Fruit fly (Drosophila melanogaster) whole organism, pupa: ENCODE data around the gene fng.
A peak's percentile ranks its signal among the peaks of the same experiment; 100 is the strongest.

Source experiments
- CG10348 ChIP-seq: fragments of 200-800 bp; sonication (Bioruptor generic); IDR thresholded peaks from 2 replicates; pipeline ENCODE4 v1.3.6; 2022; ENCODE audit warnings: missing biosample characterization, missing genetic modification characterization
- CG12605 ChIP-seq: fragments of 200-800 bp; sonication (Bioruptor generic); IDR thresholded peaks from 2 replicates; pipeline ENCODE4 v1.3.6; 2022; ENCODE audit warnings: missing biosample characterization, missing genetic modification characterization
- CG13204 ChIP-seq: fragments of 200-800 bp; sonication (Bioruptor generic); optimal IDR thresholded peaks from 2 replicates; lab custom pipeline; 2018; ENCODE audit warnings: missing biosample characterization, mild to moderate bottlenecking, missing genetic modification characterization, moderate library complexity
- CG14655 ChIP-seq: fragments of 200-800 bp; sonication (Bioruptor generic); optimal IDR thresholded peaks from 3 replicates; lab custom pipeline; 2017; ENCODE audit warnings: mild to moderate bottlenecking, missing biosample characterization, missing genetic modification reagents, missing genetic modification characterization
- CG15710 ChIP-seq: fragments of 200-800 bp; sonication (Bioruptor generic); optimal IDR thresholded peaks from 2 replicates; lab custom pipeline; 2018; ENCODE audit warnings: missing biosample characterization, mild to moderate bottlenecking, missing genetic modification characterization, moderate library complexity
- CG17806 ChIP-seq: fragments of 200-800 bp; sonication (Bioruptor generic); optimal IDR thresholded peaks from 2 replicates; lab custom pipeline; 2018; ENCODE audit warnings: missing biosample characterization, mild to moderate bottlenecking, missing genetic modification characterization, moderate library complexity
- CG32121 ChIP-seq: fragments of 200-800 bp; sonication (Bioruptor generic); IDR thresholded peaks from 2 replicates; pipeline ENCODE4 v1.3.6; 2022; ENCODE audit warnings: missing biosample characterization, missing genetic modification characterization
- CG34367 ChIP-seq: fragments of 200-800 bp; sonication (Bioruptor generic); optimal IDR thresholded peaks from 2 replicates; lab custom pipeline; 2018; ENCODE audit warnings: missing biosample characterization, mild to moderate bottlenecking, missing genetic modification characterization
- CG4496 ChIP-seq: fragments of 200-800 bp; sonication (Bioruptor generic); IDR thresholded peaks from 3 replicates; pipeline ENCODE4 v1.3.6; 2022; ENCODE audit warnings: missing biosample characterization, missing genetic modification characterization
- CG8159 ChIP-seq: fragments of 200-800 bp; sonication (Bioruptor generic); optimal IDR thresholded peaks from 3 replicates; lab custom pipeline; 2018; ENCODE audit warnings: missing biosample characterization, mild to moderate bottlenecking, missing genetic modification characterization, moderate library complexity
- CG8301 ChIP-seq: fragments of 200-800 bp; sonication (Bioruptor generic); optimal IDR thresholded peaks from 2 replicates; lab custom pipeline; 2018; ENCODE audit warnings: missing biosample characterization, mild to moderate bottlenecking, missing genetic modification characterization
- CG9948 ChIP-seq: fragments of 200-800 bp; sonication (Bioruptor generic); optimal IDR thresholded peaks from 2 replicates; lab custom pipeline; 2018; ENCODE audit warnings: missing biosample characterization, mild to moderate bottlenecking, missing genetic modification characterization, moderate library complexity
- D1 ChIP-seq: fragments of 200-800 bp; sonication (Bioruptor generic); optimal IDR thresholded peaks from 2 replicates; lab custom pipeline; 2018; ENCODE audit warnings: missing biosample characterization, mild to moderate bottlenecking, missing genetic modification characterization, moderate library complexity
- EcR ChIP-seq: fragments of 200-800 bp; sonication (Bioruptor generic); optimal IDR thresholded peaks from 3 replicates; lab custom pipeline; 2019; ENCODE audit warnings: missing biosample characterization, missing genetic modification characterization, mild to moderate bottlenecking, moderate library complexity, missing genetic modification reagents
- Ets98B ChIP-seq: fragments of 200-800 bp; sonication (Bioruptor generic); IDR thresholded peaks from 2 replicates; pipeline ENCODE4 v1.3.6; 2022; ENCODE audit warnings: missing biosample characterization, missing genetic modification characterization
- Pif1A ChIP-seq: fragments of 200-800 bp; sonication (Bioruptor generic); optimal IDR thresholded peaks from 3 replicates; lab custom pipeline; 2016; ENCODE audit warnings: missing biosample characterization, missing genetic modification characterization
- Pif1B ChIP-seq: fragments of 200-800 bp; sonication (Bioruptor generic); optimal IDR thresholded peaks from 3 replicates; lab custom pipeline; 2016; ENCODE audit warnings: missing biosample characterization, missing genetic modification characterization
- Snoo ChIP-seq: fragments of 200-800 bp; sonication (Bioruptor generic); optimal IDR thresholded peaks from 3 replicates; lab custom pipeline; 2017; ENCODE audit warnings: missing biosample characterization, mild to moderate bottlenecking, missing genetic modification characterization, inconsistent platforms
- fd96Ca ChIP-seq: fragments of 200-800 bp; sonication (Bioruptor generic); IDR thresholded peaks from 3 replicates; pipeline ENCODE4 v1.3.6; 2022; ENCODE audit warnings: missing biosample characterization, missing genetic modification characterization
- gl ChIP-seq: fragments of 200-800 bp; sonication (Bioruptor generic); optimal IDR thresholded peaks from 2 replicates; lab custom pipeline; 2018; ENCODE audit warnings: missing biosample characterization, mild to moderate bottlenecking, missing genetic modification characterization
- rn ChIP-seq: fragments of 200-800 bp; sonication (Bioruptor generic); IDR thresholded peaks from 2 replicates; pipeline ENCODE4 v1.3.6; 2022; ENCODE audit warnings: missing biosample characterization, missing genetic modification characterization

The fng gene

DNA sequence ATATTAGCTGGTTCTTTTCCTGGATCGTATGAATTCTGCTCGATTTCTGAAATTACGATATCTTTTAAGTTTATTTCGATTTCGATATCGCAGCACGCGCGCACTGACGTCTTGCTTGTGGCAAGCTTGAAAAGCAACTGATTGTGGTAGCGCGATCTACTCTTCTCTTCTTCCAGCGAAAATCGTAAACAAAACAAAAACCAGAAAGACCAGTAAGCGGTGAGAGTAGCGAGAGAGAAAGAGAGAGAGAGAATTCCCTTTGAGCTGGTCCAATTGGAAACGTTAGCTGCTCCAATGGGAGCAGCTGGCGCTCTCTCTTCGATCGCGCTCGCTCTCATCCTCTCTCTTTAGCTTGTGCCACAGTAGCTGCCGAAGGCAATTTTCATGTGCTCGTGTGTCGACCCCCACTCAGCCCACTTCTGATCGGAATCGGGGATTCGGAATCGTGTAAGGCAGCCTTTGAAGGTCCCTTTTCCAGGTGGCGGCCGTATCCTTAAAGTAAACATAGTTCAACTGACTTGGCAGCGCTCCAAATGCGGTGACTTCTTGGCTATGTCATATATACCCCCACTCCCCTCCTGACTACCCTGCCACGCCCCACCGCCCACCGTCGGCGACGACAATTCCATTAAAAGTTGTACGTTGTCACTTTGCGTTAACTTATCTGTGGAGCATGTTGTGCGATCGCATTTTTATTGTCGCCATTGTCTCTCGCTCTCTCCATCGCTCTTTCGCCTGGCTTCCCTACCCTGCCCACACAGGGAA, at the start of gene fng:
fng (minus strand) TSS at position 142 of the 765 bp plus-strand sequence.
- TF ChIP-seq CG4496 (GFP tag; lab: Robert Waterston, UW) (no peak), CG8159 (tag; lab: Kevin White, UChicago) (no peak), CG9948 (tag; lab: Kevin White, UChicago) (no peak), CG10348 (GFP tag; lab: Robert Waterston, UW) (no peak), Pif1A (GFP tag; lab: Kevin White, UChicago) (peak; percentile 57), CG12605 (peak; percentile 66), Pif1B (peak; percentile 34), Ets98B (peak; percentile 66; the same call in 1 of the 2 replicates), CG17806 (tag; lab: Kevin White, UChicago) (no peak), fd96Ca (GFP tag; lab: Robert Waterston, UW) (0 out of 3 replicates have a peak, but pooled peaks have one; percentile 27), D1 (no peak), CG15710 (tag; lab: Kevin White, UChicago) (no peak), EcR (GFP tag; lab: Kevin White, UChicago) (no peak), gl (tag; lab: Kevin White, UChicago) (no peak), Snoo (tag; lab: Kevin White, UChicago) (no peak), CG14655 (no peak), rn (no peak), CG8301 (tag; lab: Kevin White, UChicago) (no peak), CG32121 (no peak; the same call in 1 of the 2 replicates), CG13204 (no peak), CG34367 (no peak)
- TF ChIP-seq, all 21 proteins: peak for 5

DNA sequence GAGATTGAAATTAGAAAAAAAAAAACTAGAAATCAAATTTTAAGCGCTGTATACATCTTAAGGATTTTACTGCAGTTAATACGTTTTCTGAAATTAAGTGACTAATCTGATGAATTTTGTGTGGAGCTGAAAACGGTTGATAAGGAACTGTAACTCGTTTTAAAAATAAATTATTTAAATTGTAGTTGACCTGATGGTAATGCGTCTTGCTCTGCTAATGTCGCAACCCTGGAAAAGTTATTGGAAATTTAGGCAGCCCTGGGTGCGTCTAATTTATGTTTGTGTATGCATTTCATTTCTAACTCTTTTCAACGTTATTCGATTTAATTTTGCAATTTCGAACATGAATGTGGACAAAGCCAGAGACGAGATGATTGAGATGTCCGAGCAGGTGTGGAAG, 42.1 kb upstream of the fng start, which contains the start of gene CG12984:
CG12984 (plus strand) TSS at position 301 of the 400 bp plus-strand sequence.
- TF ChIP-seq D1 = no peak
- TF ChIP-seq CG10348 (GFP tag; lab: Robert Waterston, UW) = no peak
- no peak for TF ChIP-seq CG17806 (tag; lab: Kevin White, UChicago)
- no peak for TF ChIP-seq CG13204
- TF ChIP-seq CG9948 (tag; lab: Kevin White, UChicago) = no peak
- TF ChIP-seq Ets98B = no peak
- TF ChIP-seq CG34367 = no peak
- no peak for TF ChIP-seq CG8301 (tag; lab: Kevin White, UChicago)
- TF ChIP-seq CG15710 (tag; lab: Kevin White, UChicago) = no peak
- no peak for TF ChIP-seq CG14655
- no peak for TF ChIP-seq CG32121
- TF ChIP-seq CG4496 (GFP tag; lab: Robert Waterston, UW) = no peak
- TF ChIP-seq rn = no peak

- TF ChIP-seq Ets98B = no peak
- TF ChIP-seq CG13204 = no peak
- TF ChIP-seq Pif1B = peak; percentile 48
- no peak for TF ChIP-seq Pif1A (GFP tag; lab: Kevin White, UChicago)
- no peak for TF ChIP-seq CG32121
- TF ChIP-seq CG8301 (tag; lab: Kevin White, UChicago) = no peak
- TF ChIP-seq CG15710 (tag; lab: Kevin White, UChicago) = peak; percentile 71
- TF ChIP-seq CG34367 = peak; percentile 67
- no peak for TF ChIP-seq CG12605
- TF ChIP-seq CG10348 (GFP tag; lab: Robert Waterston, UW) = no peak
- no peak for TF ChIP-seq fd96Ca (GFP tag; lab: Robert Waterston, UW)
- TF ChIP-seq D1 = peak; percentile 65
- TF ChIP-seq EcR (GFP tag; lab: Kevin White, UChicago) = no peak
- peak; percentile 69 for TF ChIP-seq CG17806 (tag; lab: Kevin White, UChicago)
- no peak for TF ChIP-seq CG14655
- TF ChIP-seq CG8159 (tag; lab: Kevin White, UChicago) = peak; percentile 83
- no peak for TF ChIP-seq CG4496 (GFP tag; lab: Robert Waterston, UW)
- no peak for TF ChIP-seq rn
- TF ChIP-seq gl (tag; lab: Kevin White, UChicago) = no peak
- TF ChIP-seq CG9948 (tag; lab: Kevin White, UChicago) = peak; percentile 70
- peak; percentile 38 for TF ChIP-seq Snoo (tag; lab: Kevin White, UChicago)
Observed at dm6 chr3L:20990231-20990630, 40.9 kb upstream of the fng start.

DNA sequence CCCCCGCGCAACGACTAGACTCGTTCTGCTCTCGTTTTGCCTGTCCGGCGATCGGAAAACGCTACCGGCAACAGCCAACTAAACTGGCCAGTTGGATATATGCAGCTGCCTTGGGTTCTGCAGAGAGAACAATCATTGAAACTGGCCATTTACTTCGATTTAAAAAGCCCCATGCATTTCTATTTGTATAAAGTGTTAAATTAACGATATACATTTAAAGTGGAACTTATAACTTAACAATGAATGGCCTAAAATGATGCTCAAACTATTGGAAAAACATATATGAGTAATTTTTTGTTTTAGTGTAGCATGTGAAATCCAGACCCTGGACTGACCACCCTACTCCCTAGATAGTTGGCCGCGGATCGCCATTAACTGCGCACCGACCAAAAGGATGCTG, 39.5 kb upstream of the fng start:
- peak; percentile 81 for TF ChIP-seq CG8301 (tag; lab: Kevin White, UChicago)
- TF ChIP-seq Ets98B = peak; percentile 56
- TF ChIP-seq CG8159 (tag; lab: Kevin White, UChicago) = peak; percentile 83
- peak; percentile 60 for TF ChIP-seq D1
- peak; percentile 87 for TF ChIP-seq CG14655
- peak; percentile 73; the same call in 2 of the 3 replicates for TF ChIP-seq CG4496 (GFP tag; lab: Robert Waterston, UW)
- TF ChIP-seq EcR (GFP tag; lab: Kevin White, UChicago) = no peak
- TF ChIP-seq Snoo (tag; lab: Kevin White, UChicago) = no peak
- peak; percentile 87 for TF ChIP-seq CG9948 (tag; lab: Kevin White, UChicago)
- peak; percentile 72 for TF ChIP-seq CG15710 (tag; lab: Kevin White, UChicago)
- 0 out of 3 replicates have a peak, but pooled peaks have one; percentile 45 for TF ChIP-seq fd96Ca (GFP tag; lab: Robert Waterston, UW)
- TF ChIP-seq Pif1B = peak; percentile 63
- no peak; the same call in 1 of the 2 replicates for TF ChIP-seq rn
- TF ChIP-seq CG12605 = peak; percentile 39; the same call in 1 of the 2 replicates
- no peak for TF ChIP-seq CG10348 (GFP tag; lab: Robert Waterston, UW)
- peak; percentile 55 for TF ChIP-seq CG13204
- no peak for TF ChIP-seq CG32121
- TF ChIP-seq gl (tag; lab: Kevin White, UChicago) = peak; percentile 71
- peak; percentile 74 for TF ChIP-seq Pif1A (GFP tag; lab: Kevin White, UChicago)
- peak; percentile 81 for TF ChIP-seq CG34367
- peak; percentile 91 for TF ChIP-seq CG17806 (tag; lab: Kevin White, UChicago)

dm6 chr3L:20987895-20988294, 38.6 kb upstream of the fng start:
- TF ChIP-seq Pif1B = no peak
- TF ChIP-seq CG17806 (tag; lab: Kevin White, UChicago) = peak; percentile 58
- no peak for TF ChIP-seq Pif1A (GFP tag; lab: Kevin White, UChicago)
- TF ChIP-seq CG14655 = peak; percentile 73
- TF ChIP-seq CG8159 (tag; lab: Kevin White, UChicago) = peak; percentile 59
- TF ChIP-seq CG15710 (tag; lab: Kevin White, UChicago) = peak; percentile 53
- no peak for TF ChIP-seq CG12605
- TF ChIP-seq gl (tag; lab: Kevin White, UChicago) = no peak
- no peak for TF ChIP-seq fd96Ca (GFP tag; lab: Robert Waterston, UW)
- TF ChIP-seq rn = no peak
- TF ChIP-seq D1 = no peak
- no peak for TF ChIP-seq CG32121
- no peak for TF ChIP-seq CG4496 (GFP tag; lab: Robert Waterston, UW)
- no peak for TF ChIP-seq EcR (GFP tag; lab: Kevin White, UChicago)
- TF ChIP-seq CG13204 = no peak
- TF ChIP-seq Snoo (tag; lab: Kevin White, UChicago) = no peak
- TF ChIP-seq CG10348 (GFP tag; lab: Robert Waterston, UW) = no peak
- peak; percentile 47 for TF ChIP-seq CG34367
- TF ChIP-seq Ets98B = no peak
- peak; percentile 45 for TF ChIP-seq CG8301 (tag; lab: Kevin White, UChicago)
- TF ChIP-seq CG9948 (tag; lab: Kevin White, UChicago) = peak; percentile 60
